Fruit fly (Drosophila melanogaster) whole organism, embryonic: ENCODE measurements around the gene Art8.

ENCODE experiments used
- Ada2b ChIP-seq: fragments of 200-800 bp; sonication (Bioruptor generic); IDR thresholded peaks from 2 replicates; pipeline ENCODE4 v1.3.6; 2022; ENCODE audit warnings: missing biosample characterization, missing genetic modification characterization
- Aef1 ChIP-seq: fragments of 200-800 bp; sonication (Bioruptor generic); IDR thresholded peaks from 3 replicates; pipeline ENCODE4 v1.3.6; 2022; ENCODE audit warnings: missing biosample characterization, missing genetic modification characterization
- Bdp1 ChIP-seq: fragments of 200-800 bp; sonication (Bioruptor generic); optimal IDR thresholded peaks from 3 replicates; lab custom pipeline; 2016; ENCODE audit warnings: missing biosample characterization, missing genetic modification characterization
- CG10366 ChIP-seq: fragments of 200-800 bp; sonication (Bioruptor generic); IDR thresholded peaks from 2 replicates; pipeline ENCODE4 v1.3.6; 2022; ENCODE audit warnings: missing biosample characterization, missing genetic modification characterization
- CG10959 ChIP-seq: fragments of 200-800 bp; sonication (Bioruptor generic); IDR thresholded peaks from 2 replicates; pipeline ENCODE4 v1.3.6; 2022; ENCODE audit warnings: missing biosample characterization, missing genetic modification characterization
- CG11085 ChIP-seq: fragments of 200-800 bp; sonication (Bioruptor generic); IDR thresholded peaks from 2 replicates; pipeline ENCODE4 v1.3.6; 2022; ENCODE audit warnings: missing biosample characterization, missing genetic modification characterization
- CG11093 ChIP-seq: fragments of 200-800 bp; sonication (Bioruptor generic); IDR thresholded peaks from 3 replicates; pipeline ENCODE4 v1.3.6; 2022; ENCODE audit warnings: missing biosample characterization, missing genetic modification characterization
- CG13296 ChIP-seq: fragments of 200-800 bp; sonication (Bioruptor generic); optimal IDR thresholded peaks from 3 replicates; lab custom pipeline; 2018; ENCODE audit warnings: missing biosample characterization, mild to moderate bottlenecking, missing genetic modification characterization
- CG13624 ChIP-seq: fragments of 200-800 bp; sonication (Bioruptor generic); optimal IDR thresholded peaks from 2 replicates; lab custom pipeline; 2016; ENCODE audit warnings: missing biosample characterization, missing genetic modification characterization
- CG15011 ChIP-seq: fragments of 200-800 bp; sonication (Bioruptor generic); optimal IDR thresholded peaks from 3 replicates; lab custom pipeline; 2018; ENCODE audit warnings: missing biosample characterization, mild to moderate bottlenecking, missing genetic modification characterization
- CG15696 ChIP-seq: fragments of 200-800 bp; sonication (Bioruptor generic); optimal IDR thresholded peaks from 2 replicates; lab custom pipeline; 2019; ENCODE audit warnings: missing biosample characterization, mild to moderate bottlenecking, missing genetic modification characterization, moderate library complexity
- CG16813 ChIP-seq: fragments of 200-800 bp; sonication (Bioruptor generic); IDR thresholded peaks from 3 replicates; pipeline ENCODE4 v1.3.6; 2022; ENCODE audit warnings: missing biosample characterization, missing genetic modification characterization; ENCODE audit not compliant: partially characterized antibody
- CG16863 ChIP-seq: fragments of 200-800 bp; sonication (Bioruptor generic); optimal IDR thresholded peaks from 3 replicates; lab custom pipeline; 2016; ENCODE audit warnings: missing biosample characterization, missing genetic modification characterization
- CG17328 ChIP-seq: fragments of 200-800 bp; sonication (Bioruptor generic); IDR thresholded peaks from 2 replicates; pipeline ENCODE4 v1.3.6; 2022; ENCODE audit warnings: missing biosample characterization, missing genetic modification characterization
- CG17612 ChIP-seq: fragments of 200-800 bp; sonication (Bioruptor generic); IDR thresholded peaks from 2 replicates; pipeline ENCODE4 v1.3.6; 2022; ENCODE audit warnings: missing biosample characterization, missing genetic modification characterization
- CG18599 ChIP-seq: fragments of 200-800 bp; sonication (Bioruptor generic); optimal IDR thresholded peaks from 3 replicates; lab custom pipeline; 2017; ENCODE audit warnings: missing biosample characterization, missing genetic modification characterization, mild to moderate bottlenecking, moderate library complexity, missing genetic modification reagents
- CG2712 ChIP-seq: fragments of 200-800 bp; optimal IDR thresholded peaks from 3 replicates; lab custom pipeline; 2019; ENCODE audit warnings: missing biosample characterization, mild to moderate bottlenecking, missing genetic modification characterization, moderate library complexity
- CG32772 ChIP-seq: fragments of 200-800 bp; sonication (Bioruptor generic); IDR thresholded peaks from 2 replicates; pipeline ENCODE4 v1.3.6; 2022; ENCODE audit warnings: missing biosample characterization, missing genetic modification characterization
- CG34422 ChIP-seq: fragments of 200-800 bp; sonication (Bioruptor generic); IDR thresholded peaks from 3 replicates; pipeline ENCODE4 v1.3.6; 2022; ENCODE audit warnings: missing biosample characterization, missing genetic modification characterization
- CG4404 ChIP-seq: fragments of 200-800 bp; sonication (Bioruptor generic); IDR thresholded peaks from 2 replicates; pipeline ENCODE4 v1.3.6; 2022; ENCODE audit warnings: missing biosample characterization, missing genetic modification characterization
- CG6254 ChIP-seq: fragments of 200-800 bp; sonication (Bioruptor generic); optimal IDR thresholded peaks from 3 replicates; lab custom pipeline; 2017; ENCODE audit warnings: mild to moderate bottlenecking, missing biosample characterization, missing genetic modification reagents, missing genetic modification characterization
- CG6654 ChIP-seq: fragments of 200-800 bp; sonication (Bioruptor generic); optimal IDR thresholded peaks from 2 replicates; lab custom pipeline; 2017; ENCODE audit warnings: missing biosample characterization, mild to moderate bottlenecking, missing genetic modification characterization
- CG7271 ChIP-seq: fragments of 200-800 bp; sonication (Bioruptor generic); optimal IDR thresholded peaks from 2 replicates; lab custom pipeline; 2018; ENCODE audit warnings: missing biosample characterization, mild to moderate bottlenecking, missing genetic modification characterization, moderate library complexity
- CG7372 ChIP-seq: fragments of 200-800 bp; sonication (Bioruptor generic); IDR thresholded peaks from 2 replicates; pipeline ENCODE4 v1.3.6; 2022; ENCODE audit warnings: missing biosample characterization, missing genetic modification characterization
- CG8765 ChIP-seq: fragments of 200-800 bp; sonication (Bioruptor generic); IDR thresholded peaks from 2 replicates; pipeline ENCODE4 v1.3.6; 2022; ENCODE audit warnings: missing biosample characterization, missing genetic modification characterization
- Eip74EF ChIP-seq, 2 experiments: fragments of 200-800 bp in 1 of 2; fragments of >200 bp in 1 of 2; sonication (Bioruptor generic) in 1 of 2; optimal IDR thresholded peaks; 2 replicates each; lab custom pipeline; 2017 to 2019; ENCODE audit warnings: missing biosample characterization in 2 of 2, missing genetic modification characterization in 2 of 2, mild to moderate bottlenecking in 1 of 2, moderate library complexity in 1 of 2
- Ets97D ChIP-seq: fragments of 200-800 bp; sonication (Bioruptor generic); optimal IDR thresholded peaks from 3 replicates; lab custom pipeline; 2016; ENCODE audit warnings: missing biosample characterization, missing genetic modification characterization
- Nf-YB ChIP-seq: fragments of 200-800 bp; sonication (Bioruptor generic); optimal IDR thresholded peaks from 3 replicates; lab custom pipeline; 2019; ENCODE audit warnings: missing biosample characterization, mild to moderate bottlenecking, missing genetic modification characterization, moderate library complexity
- Ravus ChIP-seq: fragments of 200-800 bp; sonication (Bioruptor generic); IDR thresholded peaks from 2 replicates; pipeline ENCODE4 v1.3.6; 2022; ENCODE audit warnings: missing biosample characterization, missing genetic modification characterization
- Rfx ChIP-seq: fragments of 200-800 bp; sonication (Bioruptor generic); IDR thresholded peaks from 2 replicates; pipeline ENCODE4 v1.3.6; 2022; ENCODE audit warnings: missing biosample characterization, missing genetic modification characterization
- Sin3A ChIP-seq: fragments of >200 bp; optimal IDR thresholded peaks from 2 replicates; lab custom pipeline; 2018
- Taf1 ChIP-seq: fragments of 200-800 bp; sonication (Bioruptor generic); IDR thresholded peaks from 2 replicates; pipeline ENCODE4 v1.3.6; 2022; ENCODE audit warnings: missing biosample characterization, missing genetic modification characterization
- abd-A ChIP-seq: fragments of 200-800 bp; sonication (Bioruptor generic); optimal IDR thresholded peaks from 3 replicates; lab custom pipeline; 2019; ENCODE audit warnings: missing biosample characterization, mild to moderate bottlenecking, missing genetic modification characterization, moderate library complexity
- bigmax ChIP-seq: fragments of 200-800 bp; sonication (Bioruptor generic); optimal IDR thresholded peaks from 2 replicates; lab custom pipeline; 2018; ENCODE audit warnings: missing biosample characterization, mild to moderate bottlenecking, missing genetic modification characterization
- chif ChIP-seq, 2 experiments: fragments of 200-800 bp; sonication (Bioruptor generic); optimal IDR thresholded peaks; 3 replicates each; lab custom pipeline; 2016; ENCODE audit warnings: missing biosample characterization in 2 of 2, missing genetic modification characterization in 2 of 2
- chn ChIP-seq: fragments of 200-800 bp; sonication (Bioruptor generic); optimal IDR thresholded peaks from 2 replicates; lab custom pipeline; 2016; ENCODE audit warnings: missing biosample characterization, missing genetic modification characterization
- ci ChIP-seq: fragments of 200-800 bp; sonication (Bioruptor generic); IDR thresholded peaks from 3 replicates; pipeline ENCODE4 v1.3.6; 2022; ENCODE audit warnings: missing biosample characterization, missing genetic modification characterization
- disco-r ChIP-seq: fragments of 200-800 bp; sonication (Bioruptor generic); optimal IDR thresholded peaks from 2 replicates; lab custom pipeline; 2016; ENCODE audit warnings: missing biosample characterization, missing genetic modification characterization
- gem ChIP-seq: fragments of 200-800 bp; sonication (Bioruptor generic); optimal IDR thresholded peaks from 2 replicates; lab custom pipeline; 2019; ENCODE audit warnings: missing biosample characterization, mild to moderate bottlenecking, missing genetic modification characterization, moderate library complexity
- gsb-n ChIP-seq: fragments of 200-800 bp; sonication (Bioruptor generic); optimal IDR thresholded peaks from 3 replicates; lab custom pipeline; 2018; ENCODE audit warnings: missing biosample characterization, mild to moderate bottlenecking, missing genetic modification characterization
- hkb ChIP-seq, 2 experiments: fragments of 200-800 bp in 1 of 2; fragments of >200 bp in 1 of 2; sonication (Bioruptor generic) in 1 of 2; IDR thresholded peaks in 1 of 2; optimal IDR thresholded peaks in 1 of 2; 2 replicates each; pipeline versions ENCODE4 v1.3.6 to Lab custom; 2017 to 2022; ENCODE audit warnings: missing biosample characterization in 1 of 2, missing genetic modification characterization in 1 of 2
- jumu ChIP-seq: fragments of 200-800 bp; sonication (Bioruptor generic); optimal IDR thresholded peaks from 3 replicates; lab custom pipeline; 2016; ENCODE audit warnings: missing biosample characterization, missing genetic modification characterization
- klu ChIP-seq: fragments of 200-800 bp; sonication (Bioruptor generic); IDR thresholded peaks from 2 replicates; pipeline ENCODE4 v1.3.6; 2022; ENCODE audit warnings: missing biosample characterization, missing genetic modification characterization
- lab ChIP-seq: fragments of 200-800 bp; sonication (Bioruptor generic); optimal IDR thresholded peaks from 3 replicates; lab custom pipeline; 2017; ENCODE audit warnings: missing biosample characterization, missing genetic modification characterization, mild to moderate bottlenecking, moderate library complexity, missing genetic modification reagents
- lilli ChIP-seq: fragments of 200-800 bp; sonication (Bioruptor generic); optimal IDR thresholded peaks from 3 replicates; lab custom pipeline; 2016; ENCODE audit warnings: missing biosample characterization, missing genetic modification characterization
- lmd ChIP-seq: fragments of 200-800 bp; sonication (Bioruptor generic); IDR thresholded peaks from 2 replicates; pipeline ENCODE4 v1.3.6; 2022; ENCODE audit warnings: missing biosample characterization, missing genetic modification characterization
- nerfin-1 ChIP-seq: fragments of 200-800 bp; sonication (Bioruptor generic); optimal IDR thresholded peaks from 3 replicates; lab custom pipeline; 2019; ENCODE audit warnings: missing biosample characterization, mild to moderate bottlenecking, missing genetic modification characterization, moderate library complexity
- pzg ChIP-seq: fragments of 200-800 bp; sonication (Bioruptor generic); optimal IDR thresholded peaks from 3 replicates; lab custom pipeline; 2018; ENCODE audit warnings: missing biosample characterization, mild to moderate bottlenecking, missing genetic modification characterization, moderate library complexity

Gene Art8

dm6 chr2L:11037583-11038517 lies 27.0 kb upstream of the Art8 start (continued):
- no peak for TF ChIP-seq Ets97D
- no peak for TF ChIP-seq Ada2b (GFP tag; lab: Robert Waterston, UW)
- peak; percentile 15; the same call in 1 of the 3 replicates for TF ChIP-seq Aef1 (GFP tag; lab: Robert Waterston, UW)
- TF ChIP-seq CG34422 = 0 out of 3 replicates have a peak, but pooled peaks have one; percentile 27
- no peak for TF ChIP-seq pzg (GFP tag; lab: Kevin White, UChicago)
- TF ChIP-seq gsb-n (tag; lab: Kevin White, UChicago) = peak; percentile 67
- no peak for TF ChIP-seq CG4404 (GFP tag; lab: Robert Waterston, UW)
- no peak for TF ChIP-seq CG10959 (GFP tag; lab: Robert Waterston, UW)
- peak; percentile 87 for TF ChIP-seq gem
- TF ChIP-seq Eip74EF (GFP tag; optimal IDR thresholded peaks at IDR 0.05; lab: Kevin White, UChicago) = no peak
- TF ChIP-seq CG18599 (GFP tag; lab: Kevin White, UChicago) = peak; percentile 42
- no peak for TF ChIP-seq CG8765 (GFP tag; lab: Robert Waterston, UW)
- peak; percentile 70 for TF ChIP-seq CG17328 (GFP tag; lab: Robert Waterston, UW)
- TF ChIP-seq chn = peak; percentile 51
- no peak for TF ChIP-seq CG6654 (GFP tag; lab: Kevin White, UChicago)
- no peak for TF ChIP-seq CG13624 (GFP tag; lab: Kevin White, UChicago)
- TF ChIP-seq CG2712 (tag; lab: Kevin White, UChicago) = peak; percentile 67
- TF ChIP-seq CG15696 (tag; lab: Kevin White, UChicago) = no peak
- no peak for TF ChIP-seq CG7271
- TF ChIP-seq CG11085 = no peak
- TF ChIP-seq disco-r = peak; percentile 44
- no peak for TF ChIP-seq CG7372 (GFP tag; lab: Robert Waterston, UW)
- no peak for TF ChIP-seq hkb (optimal IDR thresholded peaks at IDR 0.05; lab: Kevin White, UChicago)
- peak; percentile 23; the same call in 1 of the 2 replicates for TF ChIP-seq hkb (GFP tag; IDR thresholded peaks at IDR 0.05; lab: Robert Waterston, UW)
- TF ChIP-seq chif (GFP tag; optimal IDR thresholded peaks at IDR 0.05; lab: Kevin White, UChicago) = peak in 1 of 2 experiments; percentile 58
- TF ChIP-seq CG11093 (GFP tag; lab: Robert Waterston, UW) = no peak
- peak; percentile 49 for TF ChIP-seq Nf-YB
- peak; percentile 52 for TF ChIP-seq lmd (GFP tag; lab: Robert Waterston, UW)
- TF ChIP-seq bigmax = no peak
- TF ChIP-seq klu = peak; percentile 47; the same call in 1 of the 2 replicates
- TF ChIP-seq Bdp1 (GFP tag; lab: Kevin White, UChicago) = no peak
- TF ChIP-seq Ravus (GFP tag; lab: Robert Waterston, UW) = no peak; the same call in 1 of the 2 replicates
- TF ChIP-seq lilli (GFP tag; lab: Kevin White, UChicago) = peak; percentile 43
- TF ChIP-seq nerfin-1 = no peak
- no peak for TF ChIP-seq Taf1 (GFP tag; lab: Robert Waterston, UW)
- no peak; the same call in none of the 2 replicates for TF ChIP-seq CG32772 (GFP tag; lab: Robert Waterston, UW)
- peak; percentile 52 for TF ChIP-seq CG10366
- TF ChIP-seq CG16813 = no peak
- no peak for TF ChIP-seq abd-A (tag; lab: Kevin White, UChicago)
- no peak for TF ChIP-seq CG13296 (GFP tag; lab: Kevin White, UChicago)
- TF ChIP-seq CG17612 (GFP tag; lab: Robert Waterston, UW) = no peak
- peak; percentile 36 for TF ChIP-seq CG16863
- 0 out of 3 replicates have a peak, but pooled peaks have one; percentile 45 for TF ChIP-seq ci (GFP tag; lab: Robert Waterston, UW)
- TF ChIP-seq Rfx (GFP tag; lab: Robert Waterston, UW) = peak; percentile 53; the same call in 1 of the 2 replicates
- no peak for TF ChIP-seq Sin3A
- TF ChIP-seq CG6254 (GFP tag; lab: Kevin White, UChicago) = peak; percentile 29
- no peak for TF ChIP-seq jumu (GFP tag; lab: Kevin White, UChicago)
- TF ChIP-seq lab (GFP tag; lab: Kevin White, UChicago) = peak; percentile 35
- no peak for TF ChIP-seq CG15011 (GFP tag; lab: Kevin White, UChicago)
